Worm (Caenorhabditis elegans): ENCODE measurements around the gene T10D4.14.
A peak's percentile ranks its signal among the peaks of the same experiment; 100 is the strongest.
"Not testable (repeated sequence)": the region's sequence is repeated elsewhere in the genome, so short reads cannot be mapped to it uniquely, and the experiment has no call there.

Gene T10D4.14

DNA sequence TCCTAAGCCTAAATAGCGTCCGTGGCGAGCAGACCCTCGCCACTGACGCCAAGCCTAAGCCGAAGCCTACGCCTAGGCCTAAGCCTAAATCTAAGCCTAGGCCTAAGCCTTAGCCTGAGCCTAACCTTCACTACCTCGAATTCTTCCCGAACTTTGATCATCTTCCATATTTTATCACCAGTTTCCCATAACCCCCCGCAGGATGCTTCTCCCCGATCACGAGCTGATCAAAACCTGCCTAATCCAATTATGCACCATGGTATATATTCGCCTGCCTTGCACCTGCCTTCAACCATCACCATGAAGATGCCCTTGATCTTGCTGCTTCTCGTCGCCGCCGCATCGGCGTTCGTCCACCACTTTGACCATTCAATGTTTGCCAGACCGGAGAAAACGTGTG, 24.8 kb downstream of the T10D4.14 start, which contains the start of gene ins-31:
ins-31 (plus strand) TSS at position 301 of the 400 bp plus-strand sequence.
- TF ChIP-seq nhr-12, jun-1, blmp-1 (tag; optimal IDR thresholded peaks at IDR 0.05): not testable (repeated sequence)

DNA sequence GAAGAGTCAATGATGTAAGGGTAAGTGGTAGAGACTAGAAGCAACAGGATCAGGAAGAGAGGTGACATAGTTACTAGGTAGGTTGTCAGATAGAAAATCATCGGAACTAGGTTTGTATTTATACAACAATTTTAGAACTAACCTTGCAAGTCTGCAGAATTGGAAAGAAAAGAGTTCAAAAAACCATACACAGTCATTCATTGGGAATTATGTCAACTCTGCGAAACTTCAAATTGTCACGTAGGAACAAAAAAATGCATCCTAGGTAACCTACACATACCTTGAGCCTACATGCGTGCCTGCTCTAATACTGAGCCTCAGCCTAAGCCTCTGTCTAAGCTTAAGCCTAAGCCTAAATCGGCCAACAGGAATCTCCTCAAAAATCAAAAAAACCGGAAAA, 25.2 kb downstream of the T10D4.14 start, which contains the start of gene ins-19:
ins-19 (minus strand) TSS at position 101 of the 400 bp plus-strand sequence.
- TF ChIP-seq aha-1 (tag; optimal IDR thresholded peaks at IDR 0.05) (no peak), ceh-88 (GFP tag; IDR thresholded peaks at IDR 0.05) (no peak), rnt-1 (tag; optimal IDR thresholded peaks at IDR 0.05) (no peak), alr-1 (tag; optimal IDR thresholded peaks at IDR 0.05; ENCODE audit: borderline replicate concordance) (no peak), C34B4.2 (tag; optimal IDR thresholded peaks at IDR 0.05) (no peak), swsn-7 (tag; optimal IDR thresholded peaks at IDR 0.05) (no peak), zip-4 (GFP tag; optimal IDR thresholded peaks at IDR 0.05) (no peak), jun-1 (tag; optimal IDR thresholded peaks at IDR 0.05) (no peak), C16A3.4 (tag; optimal IDR thresholded peaks at IDR 0.05) (no peak), pag-3 (tag; optimal IDR thresholded peaks at IDR 0.05; ENCODE audit: borderline replicate concordance, insufficient read depth) (no peak), F16B12.6 (tag; optimal IDR thresholded peaks at IDR 0.05) (no peak), unc-30 (tag; optimal IDR thresholded peaks at IDR 0.05) (no peak), nhr-71 (tag; optimal IDR thresholded peaks at IDR 0.05) (no peak), unc-86 (tag; optimal IDR thresholded peaks at IDR 0.05) (no peak), ceh-63 (GFP tag; optimal IDR thresholded peaks at IDR 0.05) (no peak), egl-27 (tag; optimal IDR thresholded peaks at IDR 0.05) (no peak), C04F5.9 (tag; optimal IDR thresholded peaks at IDR 0.05) (no peak), hlh-17 (GFP tag; optimal IDR thresholded peaks at IDR 0.05; ENCODE audit: borderline replicate concordance) (no peak), elt-3 (tag; optimal IDR thresholded peaks at IDR 0.05) (no peak)

- no peak for TF ChIP-seq alr-1 (tag; optimal IDR thresholded peaks at IDR 0.05; ENCODE audit: borderline replicate concordance)
- no peak for TF ChIP-seq mdl-1 (tag; optimal IDR thresholded peaks at IDR 0.05)
- TF ChIP-seq egl-27 (tag; optimal IDR thresholded peaks at IDR 0.05), result no peak
- TF ChIP-seq nhr-76 (tag; optimal IDR thresholded peaks at IDR 0.05), result no peak
- TF ChIP-seq irx-1 (tag; optimal IDR thresholded peaks at IDR 0.05), result no peak
- TF ChIP-seq ets-5 (GFP tag; IDR thresholded peaks at IDR 0.05), result no peak
- TF ChIP-seq Y116A8C.19 (tag; optimal IDR thresholded peaks at IDR 0.05; ENCODE audit: borderline replicate concordance), result no peak
- no peak for TF ChIP-seq mab-9 (GFP tag; IDR thresholded peaks at IDR 0.05)
- TF ChIP-seq isw-1 (GFP tag; IDR thresholded peaks at IDR 0.05), result no peak
- TF ChIP-seq grh-1 (GFP tag; IDR thresholded peaks at IDR 0.05), result no peak
- no peak for TF ChIP-seq ceh-8 (GFP tag; optimal IDR thresholded peaks at IDR 0.05)
Measured at ce11 chrII:3123206-3123605, 28.3 kb downstream of the T10D4.14 start, which contains the start of gene srh-71. Gene srh-71, plus strand, starts transcription at chrII:3123506.

DNA sequence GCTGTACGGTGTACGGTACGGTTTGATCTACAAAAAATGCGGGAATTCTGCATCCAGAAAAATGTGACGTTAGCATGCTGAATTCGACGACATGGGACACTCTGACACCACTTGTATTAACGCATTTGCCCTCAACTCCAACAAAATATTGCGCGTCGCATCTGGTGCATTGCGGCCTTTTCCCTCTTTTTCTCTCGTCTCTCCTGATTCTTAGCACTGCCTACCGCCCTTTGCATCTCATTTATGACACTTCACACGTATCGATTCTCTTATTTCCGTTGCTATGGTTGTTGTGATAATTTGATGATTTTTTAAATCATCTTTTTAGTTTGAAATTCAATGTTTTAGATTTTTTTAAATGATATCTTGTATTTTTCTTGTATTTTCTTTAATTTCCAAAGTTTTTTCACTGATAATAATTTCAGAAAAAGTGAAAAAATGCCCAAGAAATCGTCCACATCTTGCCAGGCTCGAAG, 32.6 kb downstream of the T10D4.14 start, which contains the start of gene T10D4.6:
T10D4.6 (plus strand) TSS at position 426 of the 476 bp plus-strand sequence.
- TF ChIP-seq nhr-12 (tag; optimal IDR thresholded peaks at IDR 0.05), result no peak
- no peak for TF ChIP-seq unc-130 (tag; optimal IDR thresholded peaks at IDR 0.05)
- no peak for TF ChIP-seq aha-1 (tag; optimal IDR thresholded peaks at IDR 0.05)
- peak; percentile 22 for TF ChIP-seq rnt-1 (tag; optimal IDR thresholded peaks at IDR 0.05)
- TF ChIP-seq lin-39 (tag; optimal IDR thresholded peaks at IDR 0.05), result no peak
- no peak for TF ChIP-seq ama-1 (optimal IDR thresholded peaks at IDR 0.05)
- TF ChIP-seq nhr-90 (tag; optimal IDR thresholded peaks at IDR 0.05; ENCODE audit: poor library complexity), result no peak
- no peak for TF ChIP-seq hlh-17 (GFP tag; optimal IDR thresholded peaks at IDR 0.05; ENCODE audit: borderline replicate concordance)
- TF ChIP-seq mef-2 (tag; optimal IDR thresholded peaks at IDR 0.05), result no peak
- TF ChIP-seq tbx-2 (tag; optimal IDR thresholded peaks at IDR 0.05), result peak; percentile 37
- TF ChIP-seq irx-1 (tag; optimal IDR thresholded peaks at IDR 0.05), result no peak
- no peak for TF ChIP-seq elt-3 (tag; optimal IDR thresholded peaks at IDR 0.05)
- no peak for TF ChIP-seq ceh-88 (GFP tag; IDR thresholded peaks at IDR 0.05)
- 0 out of 2 replicates have a peak, but pooled peaks have one; percentile 9 for TF ChIP-seq nhr-19 (GFP tag; conservative IDR thresholded peaks at IDR 0.05)
- TF ChIP-seq ceh-63 (GFP tag; optimal IDR thresholded peaks at IDR 0.05), result no peak
- TF ChIP-seq snu-23 (GFP tag; optimal IDR thresholded peaks at IDR 0.05), result peak; percentile 44
- TF ChIP-seq xbp-1 (tag; optimal IDR thresholded peaks at IDR 0.05), result no peak
- no peak for TF ChIP-seq unc-86 (tag; optimal IDR thresholded peaks at IDR 0.05)
- no peak for TF ChIP-seq ces-1 (GFP tag; optimal IDR thresholded peaks at IDR 0.05)
- TF ChIP-seq lin-14 (GFP tag; optimal IDR thresholded peaks at IDR 0.05), result no peak
- no peak for TF ChIP-seq alr-1 (tag; optimal IDR thresholded peaks at IDR 0.05; ENCODE audit: borderline replicate concordance)
- TF ChIP-seq pag-3 (tag; optimal IDR thresholded peaks at IDR 0.05; ENCODE audit: borderline replicate concordance, insufficient read depth), result no peak
- no peak for TF ChIP-seq fkh-4 (tag; optimal IDR thresholded peaks at IDR 0.05; ENCODE audit: borderline replicate concordance)
- no peak for TF ChIP-seq nhr-47 (tag; optimal IDR thresholded peaks at IDR 0.05)
- TF ChIP-seq C16A3.4 (tag; optimal IDR thresholded peaks at IDR 0.05), result no peak
- TF ChIP-seq hpl-2 (GFP tag; optimal IDR thresholded peaks at IDR 0.05), result no peak
- TF ChIP-seq Y116A8C.19 (tag; optimal IDR thresholded peaks at IDR 0.05; ENCODE audit: borderline replicate concordance), result no peak
